Worm (Caenorhabditis elegans) whole organism, mixed stage, embryonic: ENCODE data around the gene ifc-1.

Experiments
- ceh-39 ChIP-seq: fragments of 150-350 bp; optimal IDR thresholded peaks from 2 replicates; lab custom pipeline; 2014; ENCODE audit warnings: missing biosample characterization, missing genetic modification characterization
- ceh-43 ChIP-seq: fragments of 200-800 bp; sonication (Bioruptor generic); optimal IDR thresholded peaks from 2 replicates; lab custom pipeline; 2018; ENCODE audit warnings: mild to moderate bottlenecking, missing genetic modification characterization, moderate library complexity, missing compliant biosample characterization
- elt-3 ChIP-seq: fragments of 150-350 bp; optimal IDR thresholded peaks from 2 replicates; lab custom pipeline; 2014; ENCODE audit warnings: missing biosample characterization, missing genetic modification characterization
- mep-1 ChIP-seq: fragments of 150-350 bp; optimal IDR thresholded peaks from 2 replicates; lab custom pipeline; 2017; ENCODE audit warnings: missing biosample characterization, missing genetic modification reagents, missing genetic modification characterization, inconsistent platforms
- pha-4 ChIP-seq: fragments of 150-350 bp; optimal IDR thresholded peaks from 2 replicates; lab custom pipeline; 2018; ENCODE audit warnings: missing biosample characterization, missing genetic modification reagents, missing genetic modification characterization
- snpc-4 ChIP-seq: fragments of 150-350 bp; optimal IDR thresholded peaks from 2 replicates; lab custom pipeline; 2014; ENCODE audit warnings: missing biosample characterization, missing genetic modification characterization
- unc-62 ChIP-seq: fragments of 150-350 bp; optimal IDR thresholded peaks from 2 replicates; lab custom pipeline; 2014; ENCODE audit warnings: missing biosample characterization, missing genetic modification reagents, missing genetic modification characterization
- ztf-11 ChIP-seq: fragments of 150-350 bp; optimal IDR thresholded peaks from 2 replicates; lab custom pipeline; 2014; ENCODE audit warnings: missing biosample characterization, missing genetic modification characterization

DNA sequence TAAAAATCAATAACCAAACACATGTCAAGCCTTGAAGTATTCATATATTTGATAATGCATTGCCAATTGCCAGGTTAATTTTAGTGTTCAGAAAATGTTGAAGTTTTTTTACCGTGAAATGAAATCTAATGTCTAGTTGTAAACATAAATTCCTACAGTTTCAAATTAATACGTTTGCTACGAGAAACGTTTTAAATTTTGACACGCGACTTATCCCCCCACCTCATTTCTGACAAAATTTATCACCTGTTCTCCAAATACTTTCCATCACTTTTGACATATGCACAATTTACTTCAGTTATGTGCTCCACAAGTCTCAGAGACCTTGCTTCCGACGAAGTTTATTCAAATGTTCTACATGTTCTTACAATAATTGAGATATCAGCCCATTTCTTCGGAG, 32.8 kb downstream of the ifc-1 start, which contains the start of gene srh-146:
- TF ChIP-seq ceh-43 = no peak
- no peak for TF ChIP-seq unc-62
- no peak for TF ChIP-seq elt-3 (tag; lab: Kevin White, UChicago)
- no peak for TF ChIP-seq ceh-39 (tag; lab: Kevin White, UChicago)
- TF ChIP-seq pha-4 (tag; lab: Kevin White, UChicago) = no peak
- no peak for TF ChIP-seq mep-1 (tag; lab: Kevin White, UChicago)
- no peak for TF ChIP-seq snpc-4 (tag; lab: Kevin White, UChicago)
- no peak for TF ChIP-seq ztf-11 (tag; lab: Kevin White, UChicago)
